Worm (Caenorhabditis elegans): ENCODE data around the gene srh-258.

- no peak for TF ChIP-seq lin-13 (GFP tag; optimal IDR thresholded peaks at IDR 0.05)
- no peak for TF ChIP-seq crh-2 (tag; optimal IDR thresholded peaks at IDR 0.05)
- no peak for TF ChIP-seq zag-1 (tag; optimal IDR thresholded peaks at IDR 0.05)
- TF ChIP-seq snpc-4 (tag; optimal IDR thresholded peaks at IDR 0.05), result no peak
These were observed 21.2 kb upstream of the srh-258 start, which contains the start of gene str-88 for ce11 chrV:15383739-15384138.

Measured in whole organism, L2 larva.